Fruit fly (Drosophila melanogaster) whole organism, embryonic: Measurements from ENCODE around the gene CG13603.

Experiments
- CG10274 ChIP-seq: fragments of 200-800 bp; sonication (Bioruptor generic); optimal IDR thresholded peaks from 3 replicates; lab custom pipeline; 2017; ENCODE audit warnings: missing biosample characterization, mild to moderate bottlenecking, missing genetic modification characterization
- CG11560 ChIP-seq: fragments of 200-800 bp; sonication (Bioruptor generic); IDR thresholded peaks from 3 replicates; pipeline ENCODE4 v1.3.6; 2022; ENCODE audit warnings: missing biosample characterization, missing genetic modification characterization
- CG12071 ChIP-seq: fragments of 200-800 bp; sonication (Bioruptor generic); optimal IDR thresholded peaks from 3 replicates; lab custom pipeline; 2018; ENCODE audit warnings: missing biosample characterization, mild to moderate bottlenecking, missing genetic modification characterization
- CG12236 ChIP-seq: fragments of 200-800 bp; sonication (Bioruptor generic); optimal IDR thresholded peaks from 2 replicates; lab custom pipeline; 2016; ENCODE audit warnings: missing biosample characterization, missing genetic modification characterization
- CG13624 ChIP-seq: fragments of 200-800 bp; sonication (Bioruptor generic); optimal IDR thresholded peaks from 2 replicates; lab custom pipeline; 2016; ENCODE audit warnings: missing biosample characterization, missing genetic modification characterization
- CG14965 ChIP-seq: fragments of 200-800 bp; sonication (Bioruptor generic); optimal IDR thresholded peaks from 2 replicates; lab custom pipeline; 2016; ENCODE audit warnings: missing biosample characterization, missing genetic modification characterization, borderline replicate concordance
- CG15011 ChIP-seq: fragments of 200-800 bp; sonication (Bioruptor generic); optimal IDR thresholded peaks from 3 replicates; lab custom pipeline; 2018; ENCODE audit warnings: missing biosample characterization, mild to moderate bottlenecking, missing genetic modification characterization
- CG15696 ChIP-seq: fragments of 200-800 bp; sonication (Bioruptor generic); optimal IDR thresholded peaks from 2 replicates; lab custom pipeline; 2019; ENCODE audit warnings: missing biosample characterization, mild to moderate bottlenecking, missing genetic modification characterization, moderate library complexity
- CG17612 ChIP-seq: fragments of 200-800 bp; sonication (Bioruptor generic); IDR thresholded peaks from 2 replicates; pipeline ENCODE4 v1.3.6; 2022; ENCODE audit warnings: missing biosample characterization, missing genetic modification characterization
- CG17802 ChIP-seq: fragments of 200-800 bp; sonication (Bioruptor generic); optimal IDR thresholded peaks from 2 replicates; lab custom pipeline; 2018; ENCODE audit warnings: missing biosample characterization, mild to moderate bottlenecking, missing genetic modification characterization, moderate library complexity
- CG31224 ChIP-seq: fragments of 200-800 bp; sonication (Bioruptor generic); IDR thresholded peaks from 2 replicates; pipeline ENCODE4 v1.3.6; 2022; ENCODE audit warnings: missing biosample characterization, missing genetic modification characterization
- CG31388 ChIP-seq: fragments of 200-800 bp; sonication (Bioruptor generic); optimal IDR thresholded peaks from 2 replicates; lab custom pipeline; 2016; ENCODE audit warnings: missing biosample characterization, missing genetic modification characterization
- CG42726 ChIP-seq: fragments of 200-800 bp; sonication (Bioruptor generic); IDR thresholded peaks from 2 replicates; pipeline ENCODE4 v1.3.6; 2022; ENCODE audit warnings: missing biosample characterization, missing genetic modification characterization; ENCODE audit not compliant: partially characterized antibody
- CG7745 ChIP-seq: fragments of 200-800 bp; sonication (Bioruptor generic); optimal IDR thresholded peaks from 2 replicates; lab custom pipeline; 2018; ENCODE audit warnings: missing biosample characterization, mild to moderate bottlenecking, missing genetic modification characterization, moderate library complexity
- CG8478 ChIP-seq: fragments of >200 bp; optimal IDR thresholded peaks from 2 replicates; lab custom pipeline; 2018
- CG9727 ChIP-seq: fragments of 200-800 bp; sonication (Bioruptor generic); optimal IDR thresholded peaks from 3 replicates; lab custom pipeline; 2017; ENCODE audit warnings: missing biosample characterization, mild to moderate bottlenecking, missing genetic modification characterization
- CrebB ChIP-seq: fragments of 200-800 bp; sonication (Bioruptor generic); optimal IDR thresholded peaks from 3 replicates; lab custom pipeline; 2018; ENCODE audit warnings: missing biosample characterization, mild to moderate bottlenecking, missing genetic modification characterization
- Drgx ChIP-seq: fragments of 200-800 bp; sonication (Bioruptor generic); IDR thresholded peaks from 2 replicates; pipeline ENCODE4 v1.3.6; 2022; ENCODE audit warnings: missing biosample characterization, missing genetic modification characterization
- E2f1 ChIP-seq: fragments of 200-800 bp; sonication (Bioruptor generic); IDR thresholded peaks from 2 replicates; pipeline ENCODE4 v1.3.6; 2022; ENCODE audit warnings: missing biosample characterization, missing genetic modification characterization
- HLH3B ChIP-seq: fragments of 200-800 bp; sonication (Bioruptor generic); IDR thresholded peaks from 2 replicates; pipeline ENCODE4 v1.3.6; 2022; ENCODE audit warnings: missing biosample characterization, missing genetic modification characterization
- HLH54F ChIP-seq: fragments of 200-800 bp; sonication (Bioruptor generic); optimal IDR thresholded peaks from 3 replicates; lab custom pipeline; 2016; ENCODE audit warnings: missing biosample characterization, missing genetic modification characterization
- MESR4 ChIP-seq: fragments of 200-800 bp; sonication (Bioruptor generic); optimal IDR thresholded peaks from 2 replicates; lab custom pipeline; 2018; ENCODE audit warnings: missing biosample characterization, mild to moderate bottlenecking, missing genetic modification characterization, moderate library complexity
- Mad ChIP-seq: fragments of 200-800 bp; sonication (Bioruptor generic); optimal IDR thresholded peaks from 2 replicates; lab custom pipeline; 2016; ENCODE audit warnings: missing biosample characterization, missing genetic modification characterization
- Mrtf ChIP-seq: fragments of 200-800 bp; sonication (Bioruptor generic); IDR thresholded peaks from 3 replicates; pipeline ENCODE4 v1.3.6; 2022; ENCODE audit warnings: missing biosample characterization, missing genetic modification characterization
- NfI ChIP-seq: fragments of 200-800 bp; sonication (Bioruptor generic); optimal IDR thresholded peaks from 3 replicates; lab custom pipeline; 2018; ENCODE audit warnings: missing biosample characterization, mild to moderate bottlenecking, missing genetic modification characterization, moderate library complexity
- Opbp ChIP-seq: fragments of 200-800 bp; sonication (Bioruptor generic); IDR thresholded peaks from 3 replicates; pipeline ENCODE4 v1.3.6; 2022; ENCODE audit warnings: missing biosample characterization, missing genetic modification characterization; ENCODE audit not compliant: partially characterized antibody
- Trl ChIP-seq, 3 experiments: fragments of >200 bp in 2 of 3; fragments of 200-800 bp in 1 of 3; sonication (Bioruptor generic) in 1 of 3; optimal IDR thresholded peaks; 2 replicates in 1 of 3; 3 replicates in 2 of 3; lab custom pipeline; 2016 to 2017; ENCODE audit warnings: missing biosample characterization in 1 of 3, missing genetic modification characterization in 1 of 3
- abd-A ChIP-seq: fragments of 200-800 bp; sonication (Bioruptor generic); optimal IDR thresholded peaks from 3 replicates; lab custom pipeline; 2019; ENCODE audit warnings: missing biosample characterization, mild to moderate bottlenecking, missing genetic modification characterization, moderate library complexity
- az2 ChIP-seq: fragments of 200-800 bp; sonication (Bioruptor generic); optimal IDR thresholded peaks from 3 replicates; lab custom pipeline; 2016; ENCODE audit warnings: missing biosample characterization, missing genetic modification characterization
- chif ChIP-seq, 2 experiments: fragments of 200-800 bp; sonication (Bioruptor generic); optimal IDR thresholded peaks; 3 replicates each; lab custom pipeline; 2016; ENCODE audit warnings: missing biosample characterization in 2 of 2, missing genetic modification characterization in 2 of 2
- chm ChIP-seq: fragments of 200-800 bp; sonication (Bioruptor generic); IDR thresholded peaks from 2 replicates; pipeline ENCODE4 v1.3.6; 2022; ENCODE audit warnings: missing biosample characterization, missing genetic modification characterization
- corto ChIP-seq: fragments of 200-800 bp; sonication (Bioruptor generic); optimal IDR thresholded peaks from 2 replicates; lab custom pipeline; 2016; ENCODE audit warnings: missing biosample characterization, mild to moderate bottlenecking, missing genetic modification characterization, moderate library complexity
- crol ChIP-seq: fragments of 200-800 bp; sonication (Bioruptor generic); IDR thresholded peaks from 2 replicates; pipeline ENCODE4 v1.3.6; 2022; ENCODE audit warnings: missing biosample characterization, missing genetic modification characterization
- dati ChIP-seq: fragments of 200-800 bp; sonication (Bioruptor generic); IDR thresholded peaks from 2 replicates; pipeline ENCODE4 v1.3.6; 2022; ENCODE audit warnings: missing biosample characterization, missing genetic modification characterization
- hth ChIP-seq: fragments of >200 bp; optimal IDR thresholded peaks from 2 replicates; lab custom pipeline; 2017; ENCODE audit warnings: inconsistent platforms
- klu ChIP-seq: fragments of 200-800 bp; sonication (Bioruptor generic); IDR thresholded peaks from 2 replicates; pipeline ENCODE4 v1.3.6; 2022; ENCODE audit warnings: missing biosample characterization, missing genetic modification characterization
- kni ChIP-seq: fragments of 200-800 bp; sonication (Bioruptor generic); optimal IDR thresholded peaks from 3 replicates; lab custom pipeline; 2017; ENCODE audit warnings: mild to moderate bottlenecking, missing biosample characterization, missing genetic modification reagents, missing genetic modification characterization
- lola ChIP-seq, 3 experiments: fragments of >200 bp in 2 of 3; fragments of 200-800 bp in 1 of 3; sonication (Bioruptor generic) in 1 of 3; optimal IDR thresholded peaks; 2 replicates each; lab custom pipeline; 2017 to 2019; ENCODE audit warnings: missing biosample characterization in 3 of 3, missing genetic modification characterization in 3 of 3, mild to moderate bottlenecking in 1 of 3, moderate library complexity in 1 of 3
- luna ChIP-seq: fragments of 200-800 bp; sonication (Bioruptor generic); optimal IDR thresholded peaks from 2 replicates; lab custom pipeline; 2016; ENCODE audit warnings: missing biosample characterization, missing genetic modification characterization
- nerfin-2 ChIP-seq: fragments of 200-800 bp; sonication (Bioruptor generic); IDR thresholded peaks from 2 replicates; pipeline ENCODE4 v1.3.6; 2022; ENCODE audit warnings: missing biosample characterization, missing genetic modification characterization; ENCODE audit not compliant: partially characterized antibody
- nmo ChIP-seq: fragments of 200-800 bp; sonication (Bioruptor generic); optimal IDR thresholded peaks from 2 replicates; lab custom pipeline; 2018; ENCODE audit warnings: missing biosample characterization, mild to moderate bottlenecking, missing genetic modification characterization, moderate library complexity
- onecut ChIP-seq: fragments of 200-800 bp; sonication (Bioruptor generic); IDR thresholded peaks from 2 replicates; pipeline ENCODE4 v1.3.6; 2022; ENCODE audit warnings: missing biosample characterization, missing genetic modification characterization
- pfk ChIP-seq: fragments of 200-800 bp; sonication (Bioruptor generic); optimal IDR thresholded peaks from 2 replicates; lab custom pipeline; 2018; ENCODE audit warnings: missing biosample characterization, mild to moderate bottlenecking, missing genetic modification characterization, moderate library complexity
- psq ChIP-seq: fragments of 200-800 bp; sonication (Bioruptor generic); optimal IDR thresholded peaks from 2 replicates; lab custom pipeline; 2017; ENCODE audit warnings: missing biosample characterization, missing genetic modification characterization
- ranshi ChIP-seq: fragments of 200-800 bp; sonication (Bioruptor generic); IDR thresholded peaks from 2 replicates; pipeline ENCODE4 v1.3.6; 2022; ENCODE audit warnings: missing biosample characterization, missing genetic modification characterization
- row ChIP-seq: fragments of 200-800 bp; sonication (Bioruptor generic); IDR thresholded peaks from 3 replicates; pipeline ENCODE4 v1.3.6; 2022; ENCODE audit warnings: missing biosample characterization, missing genetic modification characterization
- sim ChIP-seq: fragments of 200-800 bp; sonication (Bioruptor generic); IDR thresholded peaks from 2 replicates; pipeline ENCODE4 v1.3.6; 2022; ENCODE audit warnings: missing biosample characterization, missing genetic modification characterization
- sima ChIP-seq: fragments of 200-800 bp; sonication (Bioruptor generic); optimal IDR thresholded peaks from 2 replicates; lab custom pipeline; 2016; ENCODE audit warnings: missing biosample characterization, missing genetic modification characterization
- ssp ChIP-seq: fragments of 200-800 bp; sonication (Bioruptor generic); IDR thresholded peaks from 2 replicates; pipeline ENCODE4 v1.3.6; 2022; ENCODE audit warnings: missing biosample characterization, missing genetic modification characterization
- sug ChIP-seq: fragments of 200-800 bp; optimal IDR thresholded peaks from 2 replicates; lab custom pipeline; 2019; ENCODE audit warnings: missing biosample characterization, mild to moderate bottlenecking, missing genetic modification characterization, moderate library complexity

Gene CG13603

dm6 chr3R:24010637-24011214, 24.4 kb upstream of the CG13603 start (continued):
- TF ChIP-seq CrebB (tag; lab: Kevin White, UChicago) = peak; percentile 30
- TF ChIP-seq hth = no peak
- TF ChIP-seq CG17802 (tag; lab: Kevin White, UChicago) = no peak
- peak; percentile 5 for TF ChIP-seq CG12071 (GFP tag; lab: Kevin White, UChicago)
- TF ChIP-seq Mrtf = peak; percentile 52; the same call in 1 of the 3 replicates
- TF ChIP-seq CG15011 (GFP tag; lab: Kevin White, UChicago) = peak; percentile 25
- no peak for TF ChIP-seq CG10274 (GFP tag; lab: Kevin White, UChicago)
- TF ChIP-seq NfI (GFP tag; lab: Kevin White, UChicago) = peak; percentile 49
- no peak for TF ChIP-seq luna
- TF ChIP-seq Mad (GFP tag; lab: Kevin White, UChicago) = peak; percentile 5
- peak in 1 of 2 experiments; percentile 1 for TF ChIP-seq chif (GFP tag; optimal IDR thresholded peaks at IDR 0.05; lab: Kevin White, UChicago)
- TF ChIP-seq az2 (GFP tag; lab: Kevin White, UChicago) = peak; percentile 41
- TF ChIP-seq CG11560 (tag; lab: Robert Waterston, UW) = peak; percentile 62; the same call in 1 of the 3 replicates
- no peak for TF ChIP-seq Trl (optimal IDR thresholded peaks at IDR 0.05; lab: Kevin White, UChicago)
- no peak for TF ChIP-seq Trl (GFP tag; optimal IDR thresholded peaks at IDR 0.05; lab: Kevin White, UChicago)
- no peak for TF ChIP-seq CG8478 (lab: Kevin White, UChicago)
- TF ChIP-seq onecut (GFP tag; lab: Robert Waterston, UW) = peak; percentile 28; the same call in 1 of the 2 replicates
- no peak for TF ChIP-seq nerfin-2 (GFP tag; lab: Robert Waterston, UW)
- TF ChIP-seq ranshi (GFP tag; lab: Robert Waterston, UW) = peak; percentile 49
- TF ChIP-seq CG15696 (tag; lab: Kevin White, UChicago) = no peak
- no peak for TF ChIP-seq chm (GFP tag; lab: Robert Waterston, UW)
- peak; percentile 72 for TF ChIP-seq E2f1 (GFP tag; lab: Robert Waterston, UW)
- TF ChIP-seq sug (tag; lab: Kevin White, UChicago) = peak; percentile 9
- TF ChIP-seq HLH54F = no peak
- no peak for TF ChIP-seq lola (GFP tag; optimal IDR thresholded peaks at IDR 0.05; lab: Kevin White, UChicago)
- no peak for TF ChIP-seq CG42726 (GFP tag; lab: Robert Waterston, UW)
- no peak for TF ChIP-seq dati (GFP tag; lab: Robert Waterston, UW)
- no peak for TF ChIP-seq Opbp (GFP tag; lab: Robert Waterston, UW)
- no peak for TF ChIP-seq CG31388 (GFP tag; lab: Kevin White, UChicago)
- peak; percentile 43; the same call in 1 of the 2 replicates for TF ChIP-seq CG17612
- TF ChIP-seq CG31224 = peak; percentile 51; the same call in 1 of the 2 replicates
- TF ChIP-seq pfk = no peak
- TF ChIP-seq CG13624 (GFP tag; lab: Kevin White, UChicago) = peak; percentile 29
- TF ChIP-seq abd-A (tag; lab: Kevin White, UChicago) = no peak
- no peak for TF ChIP-seq CG7745
- TF ChIP-seq CG9727 (GFP tag; lab: Kevin White, UChicago) = peak; percentile 56
- peak; percentile 74 for TF ChIP-seq Drgx (GFP tag; lab: Robert Waterston, UW)
- TF ChIP-seq ssp (GFP tag; lab: Robert Waterston, UW) = peak; percentile 44; the same call in 1 of the 2 replicates
- peak; percentile 85 for TF ChIP-seq row
- no peak for TF ChIP-seq sima (GFP tag; lab: Kevin White, UChicago)
- TF ChIP-seq kni (GFP tag; lab: Kevin White, UChicago) = no peak
- TF ChIP-seq corto (GFP tag; lab: Kevin White, UChicago) = no peak
- no peak for TF ChIP-seq klu (GFP tag; lab: Robert Waterston, UW)
- peak; percentile 72 for TF ChIP-seq HLH3B
- TF ChIP-seq CG12236 (GFP tag; lab: Kevin White, UChicago) = no peak
- TF ChIP-seq nmo = peak; percentile 65
- no peak for TF ChIP-seq CG14965
- TF ChIP-seq psq (GFP tag; lab: Kevin White, UChicago) = no peak
- TF ChIP-seq MESR4 (GFP tag; lab: Kevin White, UChicago) = no peak
- TF ChIP-seq crol (GFP tag; lab: Robert Waterston, UW) = peak; percentile 66
- TF ChIP-seq sim (GFP tag; lab: Robert Waterston, UW) = peak; percentile 37; the same call in 1 of the 2 replicates
